Fruit fly (Drosophila melanogaster): ENCODE data around the gene CG34404.

The CG34404 gene

dm6 chr3R:15328083-15328779 lies 39.2 kb downstream of the CG34404 start, which contains the start of the genes CG6236 and ea (continued):
- TF ChIP-seq CG3407 (GFP tag; optimal IDR thresholded peaks at IDR 0.05) (no peak), ems (GFP tag; optimal IDR thresholded peaks at IDR 0.05) (no peak), Sin3A (optimal IDR thresholded peaks at IDR 0.05) (peak; percentile 30), gce (GFP tag; IDR thresholded peaks at IDR 0.05) (no peak), CG9437 (GFP tag; optimal IDR thresholded peaks at IDR 0.05) (no peak), CG6854 (GFP tag; optimal IDR thresholded peaks at IDR 0.05) (peak; percentile 9), crc (GFP tag; optimal IDR thresholded peaks at IDR 0.05) (no peak), Sry-δ (GFP tag; optimal IDR thresholded peaks at IDR 0.05) (peak; percentile 30), CG9797 (GFP tag; optimal IDR thresholded peaks at IDR 0.05) (peak; percentile 65), CG42726 (GFP tag; IDR thresholded peaks at IDR 0.05; ENCODE audit: partially characterized antibody) (no peak), Myb (GFP tag; optimal IDR thresholded peaks at IDR 0.05) (peak; percentile 61), ssp (GFP tag; IDR thresholded peaks at IDR 0.05) (no peak), Hr39 (optimal IDR thresholded peaks at IDR 0.05) (no peak), E2f2 (GFP tag; IDR thresholded peaks at IDR 0.05) (peak; percentile 40), CG17328 (GFP tag; IDR thresholded peaks at IDR 0.05) (no peak), Med (GFP tag) (peak; percentile 43), dimm (GFP tag; IDR thresholded peaks at IDR 0.05) (no peak), Bgb (GFP tag; IDR thresholded peaks at IDR 0.05; ENCODE audit: partially characterized antibody) (no peak), p53 (GFP tag; optimal IDR thresholded peaks at IDR 0.05) (no peak), grau (tag; optimal IDR thresholded peaks at IDR 0.05) (no peak), cg (GFP tag; optimal IDR thresholded peaks at IDR 0.05) (no peak), gt (GFP tag; IDR thresholded peaks at IDR 0.05) (no peak), org-1 (GFP tag; optimal IDR thresholded peaks at IDR 0.05) (no peak), cato (GFP tag; optimal IDR thresholded peaks at IDR 0.05; ENCODE audit: borderline replicate concordance) (no peak), CG1529 (GFP tag; optimal IDR thresholded peaks at IDR 0.05) (no peak), ato (GFP tag; IDR thresholded peaks at IDR 0.05; ENCODE audit: partially characterized antibody) (no peak), H2.0 (GFP tag; IDR thresholded peaks at IDR 0.05) (no peak), Ada2b (GFP tag; IDR thresholded peaks at IDR 0.05) (no peak), CG17361 (GFP tag; IDR thresholded peaks at IDR 0.05) (no peak), CG15479 (GFP tag; optimal IDR thresholded peaks at IDR 0.05) (no peak), CG7786 (GFP tag; optimal IDR thresholded peaks at IDR 0.05) (no peak), CG4854 (GFP tag; optimal IDR thresholded peaks at IDR 0.05) (peak; percentile 99), hbn (GFP tag; IDR thresholded peaks at IDR 0.05; ENCODE audit: partially characterized antibody) (no peak), CG11398 (GFP tag; optimal IDR thresholded peaks at IDR 0.05) (no peak), vvl (GFP tag; IDR thresholded peaks at IDR 0.05) (no peak), CG7963 (GFP tag; IDR thresholded peaks at IDR 0.05; ENCODE audit: partially characterized antibody) (no peak), CG15011 (GFP tag; optimal IDR thresholded peaks at IDR 0.05) (no peak), NC2α (GFP tag; optimal IDR thresholded peaks at IDR 0.05) (no peak), Dp (GFP tag; optimal IDR thresholded peaks at IDR 0.05) (peak; percentile 30), CG16863 (GFP tag; optimal IDR thresholded peaks at IDR 0.05) (no peak), CG11504 (tag; optimal IDR thresholded peaks at IDR 0.05) (no peak), CG13296 (GFP tag; optimal IDR thresholded peaks at IDR 0.05) (peak; percentile 1), CG17612 (GFP tag; IDR thresholded peaks at IDR 0.05) (no peak), ro (GFP tag; IDR thresholded peaks at IDR 0.05) (no peak), CG10565 (GFP tag; optimal IDR thresholded peaks at IDR 0.05) (no peak), Lim3 (GFP tag; IDR thresholded peaks at IDR 0.05) (no peak), CG4424 (GFP tag; optimal IDR thresholded peaks at IDR 0.05) (no peak), Deaf1 (tag; optimal IDR thresholded peaks at IDR 0.05) (peak; percentile 77), CG1603 (tag; optimal IDR thresholded peaks at IDR 0.05) (peak; percentile 4), z (GFP tag; IDR thresholded peaks at IDR 0.05) (no peak), zf30C (GFP tag; optimal IDR thresholded peaks at IDR 0.05) (no peak), bowl (GFP tag; IDR thresholded peaks at IDR 0.05) (no peak)
